Worm (Caenorhabditis elegans) whole organism, L4 larva: Measurements from ENCODE around the gene fbxa-153.

Experiments
- lin-39 ChIP-seq: fragments of 150-350 bp; optimal IDR thresholded peaks from 2 replicates; lab custom pipeline; 2014; ENCODE audit warnings: missing biosample characterization, missing genetic modification reagents, missing genetic modification characterization
- skn-1 ChIP-seq: fragments of 150-350 bp; optimal IDR thresholded peaks from 2 replicates; lab custom pipeline; 2014; ENCODE audit warnings: missing biosample characterization, missing genetic modification characterization
- tag-97 ChIP-seq: fragments of 200-800 bp; sonication (Bioruptor generic); IDR thresholded peaks from 2 replicates; pipeline ENCODE4 v1.3.6; 2022; ENCODE audit warnings: missing genetic modification characterization, missing compliant biosample characterization
- tra-1 ChIP-seq: fragments of 200-800 bp; sonication (Bioruptor generic); IDR thresholded peaks from 2 replicates; pipeline ENCODE4 v1.3.6; 2022; ENCODE audit warnings: missing genetic modification reagents, missing genetic modification characterization, missing compliant biosample characterization
- unc-62 ChIP-seq, 3 experiments: fragments of 150-350 bp in 1 of 3; sonication (generic microtip); optimal IDR thresholded peaks in 2 of 3; peaks in 1 of 3; 1 replicate in 1 of 3; 2 replicates in 2 of 3; lab custom pipeline; 2014 to 2017; ENCODE audit warnings: missing biosample characterization in 3 of 3, missing genetic modification characterization in 3 of 3, missing genetic modification reagents in 3 of 3, missing genotype in 1 of 3
- zfp-2 ChIP-seq: sonication (generic microtip); optimal IDR thresholded peaks from 2 replicates; lab custom pipeline; 2016; ENCODE audit warnings: mild to moderate bottlenecking, missing genetic modification characterization, missing compliant biosample characterization

- TF ChIP-seq lin-39 (tag; lab: Kevin White, UChicago) (no peak), unc-62 (GFP tag; optimal IDR thresholded peaks at IDR 0.05 in 1 of 2; lab: Kevin White, UChicago) (no peak), unc-62 (tag; optimal IDR thresholded peaks at IDR 0.05; lab: Kevin White, UChicago) (no peak), tag-97 (GFP tag; lab: Robert Waterston, UW) (no peak), skn-1 (no peak), zfp-2 (no peak), tra-1 (no peak)
These were observed 34.4 kb upstream of the fbxa-153 start, which contains the start of gene str-23 for ce11 chrV:15644575-15644974.
